Fruit fly (Drosophila melanogaster) whole organism, embryonic: Measurements from ENCODE around the gene CG43116.

ENCODE experiments used
- Asciz ChIP-seq: fragments of 200-800 bp; sonication (Bioruptor generic); optimal IDR thresholded peaks from 2 replicates; lab custom pipeline; 2017; ENCODE audit warnings: missing biosample characterization, mild to moderate bottlenecking, missing genetic modification characterization, missing genetic modification reagents
- CG10267 ChIP-seq: fragments of 200-800 bp; sonication (Bioruptor generic); optimal IDR thresholded peaks from 2 replicates; lab custom pipeline; 2018; ENCODE audit warnings: missing biosample characterization, mild to moderate bottlenecking, missing genetic modification characterization, moderate library complexity
- CG11456 ChIP-seq: fragments of 200-800 bp; sonication (Bioruptor generic); IDR thresholded peaks from 3 replicates; pipeline ENCODE4 v1.3.6; 2022; ENCODE audit warnings: missing biosample characterization, missing genetic modification characterization
- CG13296 ChIP-seq: fragments of 200-800 bp; sonication (Bioruptor generic); optimal IDR thresholded peaks from 3 replicates; lab custom pipeline; 2018; ENCODE audit warnings: missing biosample characterization, mild to moderate bottlenecking, missing genetic modification characterization
- CG16779 ChIP-seq: fragments of 200-800 bp; sonication (Bioruptor generic); IDR thresholded peaks from 2 replicates; pipeline ENCODE4 v1.3.6; 2022; ENCODE audit warnings: missing biosample characterization, missing genetic modification characterization
- CG18011 ChIP-seq: fragments of 200-800 bp; sonication (Bioruptor generic); optimal IDR thresholded peaks from 2 replicates; lab custom pipeline; 2017; ENCODE audit warnings: missing biosample characterization, missing genetic modification characterization, mild to moderate bottlenecking, moderate library complexity, missing genotype
- CG18619 ChIP-seq: fragments of 200-800 bp; sonication (Bioruptor generic); optimal IDR thresholded peaks from 3 replicates; lab custom pipeline; 2017; ENCODE audit warnings: missing biosample characterization, mild to moderate bottlenecking, missing genetic modification characterization
- CG2116 ChIP-seq: fragments of 200-800 bp; sonication (Bioruptor generic); optimal IDR thresholded peaks from 3 replicates; lab custom pipeline; 2018; ENCODE audit warnings: missing biosample characterization, mild to moderate bottlenecking, missing genetic modification characterization
- CG2199 ChIP-seq: fragments of 200-800 bp; sonication (Bioruptor generic); IDR thresholded peaks from 3 replicates; pipeline ENCODE4 v1.3.6; 2022; ENCODE audit warnings: missing biosample characterization, missing genetic modification characterization
- CG31365 ChIP-seq: fragments of 200-800 bp; sonication (Bioruptor generic); optimal IDR thresholded peaks from 2 replicates; lab custom pipeline; 2018; ENCODE audit warnings: missing biosample characterization, mild to moderate bottlenecking, missing genetic modification characterization
- CG31441 ChIP-seq: fragments of 200-800 bp; sonication (Bioruptor generic); IDR thresholded peaks from 2 replicates; pipeline ENCODE4 v1.3.6; 2022; ENCODE audit warnings: missing biosample characterization, missing genetic modification characterization
- CG32532 ChIP-seq: fragments of 200-800 bp; sonication (Bioruptor generic); IDR thresholded peaks from 2 replicates; pipeline ENCODE4 v1.3.6; 2022; ENCODE audit warnings: missing biosample characterization, missing genetic modification characterization
- CG33557 ChIP-seq: fragments of 200-800 bp; sonication (Bioruptor generic); optimal IDR thresholded peaks from 2 replicates; lab custom pipeline; 2019; ENCODE audit warnings: missing biosample characterization, mild to moderate bottlenecking, missing genetic modification characterization, moderate library complexity
- CG3407 ChIP-seq: fragments of 200-800 bp; sonication (Bioruptor generic); optimal IDR thresholded peaks from 2 replicates; lab custom pipeline; 2018; ENCODE audit warnings: missing biosample characterization, mild to moderate bottlenecking, missing genetic modification characterization
- CG34376 ChIP-seq: fragments of 200-800 bp; sonication (Bioruptor generic); optimal IDR thresholded peaks from 2 replicates; lab custom pipeline; 2018; ENCODE audit warnings: missing biosample characterization, mild to moderate bottlenecking, missing genetic modification characterization
- CG3995 ChIP-seq: fragments of 200-800 bp; sonication (Bioruptor generic); optimal IDR thresholded peaks from 3 replicates; lab custom pipeline; 2016; ENCODE audit warnings: missing biosample characterization, missing genetic modification characterization
- CG4328 ChIP-seq: fragments of 200-800 bp; sonication (Bioruptor generic); optimal IDR thresholded peaks from 3 replicates; lab custom pipeline; 2017; ENCODE audit warnings: missing biosample characterization, missing genetic modification reagents, missing genetic modification characterization
- CG4707 ChIP-seq: fragments of 200-800 bp; sonication (Bioruptor generic); optimal IDR thresholded peaks from 2 replicates; lab custom pipeline; 2018; ENCODE audit warnings: missing biosample characterization, mild to moderate bottlenecking, missing genetic modification characterization, moderate library complexity
- CG6175 ChIP-seq: fragments of 200-800 bp; sonication (Bioruptor generic); IDR thresholded peaks from 3 replicates; pipeline ENCODE4 v1.3.6; 2022; ENCODE audit warnings: missing biosample characterization, missing genetic modification characterization
- CG7357 ChIP-seq: fragments of 200-800 bp; sonication (Bioruptor generic); IDR thresholded peaks from 3 replicates; pipeline ENCODE4 v1.3.6; 2022; ENCODE audit warnings: missing biosample characterization, missing genetic modification characterization
- CG8281 ChIP-seq: fragments of 200-800 bp; sonication (Bioruptor generic); optimal IDR thresholded peaks from 2 replicates; lab custom pipeline; 2018; ENCODE audit warnings: missing biosample characterization, mild to moderate bottlenecking, missing genetic modification characterization, moderate library complexity
- CG9215 ChIP-seq: fragments of 200-800 bp; sonication (Bioruptor generic); IDR thresholded peaks from 2 replicates; pipeline ENCODE4 v1.3.6; 2022; ENCODE audit warnings: missing biosample characterization, missing genetic modification characterization
- CG9876 ChIP-seq: fragments of 200-800 bp; sonication (Bioruptor generic); optimal IDR thresholded peaks from 2 replicates; lab custom pipeline; 2016; ENCODE audit warnings: missing biosample characterization, missing genetic modification characterization
- Deaf1 ChIP-seq: fragments of 200-800 bp; optimal IDR thresholded peaks from 3 replicates; lab custom pipeline; 2019; ENCODE audit warnings: missing biosample characterization, mild to moderate bottlenecking, missing genetic modification characterization, moderate library complexity
- Dek ChIP-seq: fragments of 200-800 bp; sonication (Bioruptor generic); optimal IDR thresholded peaks from 3 replicates; lab custom pipeline; 2019; ENCODE audit warnings: missing biosample characterization, mild to moderate bottlenecking, missing genetic modification characterization, moderate library complexity
- Dfd ChIP-seq, 2 experiments: fragments of >200 bp; optimal IDR thresholded peaks; 2 replicates each; lab custom pipeline; 2017; ENCODE audit warnings: missing biosample characterization in 2 of 2, missing genetic modification characterization in 2 of 2
- Dip2 ChIP-seq: fragments of 200-800 bp; sonication (Bioruptor generic); IDR thresholded peaks from 2 replicates; pipeline ENCODE4 v1.3.6; 2022; ENCODE audit warnings: missing biosample characterization, missing genetic modification characterization
- Doc3 ChIP-seq: fragments of 200-800 bp; sonication (Bioruptor generic); IDR thresholded peaks from 3 replicates; pipeline ENCODE4 v1.3.6; 2022; ENCODE audit warnings: missing biosample characterization, missing genetic modification characterization; ENCODE audit not compliant: partially characterized antibody
- Drgx ChIP-seq: fragments of 200-800 bp; sonication (Bioruptor generic); IDR thresholded peaks from 2 replicates; pipeline ENCODE4 v1.3.6; 2022; ENCODE audit warnings: missing biosample characterization, missing genetic modification characterization
- ERR ChIP-seq: fragments of 200-800 bp; sonication (Bioruptor generic); optimal IDR thresholded peaks from 2 replicates; lab custom pipeline; 2016; ENCODE audit warnings: missing biosample characterization, missing genetic modification characterization
- Eip74EF ChIP-seq, 2 experiments: fragments of 200-800 bp in 1 of 2; fragments of >200 bp in 1 of 2; sonication (Bioruptor generic) in 1 of 2; optimal IDR thresholded peaks; 2 replicates each; lab custom pipeline; 2017 to 2019; ENCODE audit warnings: missing biosample characterization in 2 of 2, missing genetic modification characterization in 2 of 2, mild to moderate bottlenecking in 1 of 2, moderate library complexity in 1 of 2
- Fer3 ChIP-seq: fragments of 200-800 bp; sonication (Bioruptor generic); optimal IDR thresholded peaks from 2 replicates; lab custom pipeline; 2018; ENCODE audit warnings: missing biosample characterization, mild to moderate bottlenecking, missing genetic modification characterization, moderate library complexity
- Hey ChIP-seq: fragments of 200-800 bp; sonication (Bioruptor generic); optimal IDR thresholded peaks from 3 replicates; lab custom pipeline; 2018; ENCODE audit warnings: missing biosample characterization, mild to moderate bottlenecking, missing genetic modification characterization
- Max ChIP-seq: fragments of 200-800 bp; sonication (Bioruptor generic); optimal IDR thresholded peaks from 2 replicates; lab custom pipeline; 2016; ENCODE audit warnings: missing biosample characterization, mild to moderate bottlenecking, missing genetic modification characterization
- Meics ChIP-seq: fragments of 200-800 bp; sonication (Bioruptor generic); optimal IDR thresholded peaks from 2 replicates; lab custom pipeline; 2017; ENCODE audit warnings: missing biosample characterization, mild to moderate bottlenecking, missing genetic modification characterization
- Mrtf ChIP-seq: fragments of 200-800 bp; sonication (Bioruptor generic); IDR thresholded peaks from 3 replicates; pipeline ENCODE4 v1.3.6; 2022; ENCODE audit warnings: missing biosample characterization, missing genetic modification characterization
- Neu2 ChIP-seq: fragments of 200-800 bp; sonication (Bioruptor generic); optimal IDR thresholded peaks from 3 replicates; lab custom pipeline; 2016; ENCODE audit warnings: missing biosample characterization, missing genetic modification characterization, borderline replicate concordance
- Rx ChIP-seq: fragments of 200-800 bp; sonication (Bioruptor generic); IDR thresholded peaks from 2 replicates; pipeline ENCODE4 v1.3.6; 2022; ENCODE audit warnings: missing biosample characterization, missing genetic modification characterization
- dati ChIP-seq: fragments of 200-800 bp; sonication (Bioruptor generic); IDR thresholded peaks from 2 replicates; pipeline ENCODE4 v1.3.6; 2022; ENCODE audit warnings: missing biosample characterization, missing genetic modification characterization
- fru ChIP-seq: fragments of >200 bp; optimal IDR thresholded peaks from 2 replicates; lab custom pipeline; 2017
- gro ChIP-seq: fragments of 200-800 bp; sonication (Bioruptor generic); optimal IDR thresholded peaks from 2 replicates; lab custom pipeline; 2016; ENCODE audit warnings: missing biosample characterization, missing genetic modification characterization
- ken ChIP-seq: fragments of 200-800 bp; sonication (Bioruptor generic); IDR thresholded peaks from 3 replicates; pipeline ENCODE4 v1.3.6; 2022; ENCODE audit warnings: missing biosample characterization, missing genetic modification characterization
- knrl ChIP-seq: fragments of 200-800 bp; sonication (Bioruptor generic); IDR thresholded peaks from 3 replicates; pipeline ENCODE4 v1.3.6; 2022; ENCODE audit warnings: missing biosample characterization, missing genetic modification characterization; ENCODE audit not compliant: partially characterized antibody
- onecut ChIP-seq: fragments of 200-800 bp; sonication (Bioruptor generic); IDR thresholded peaks from 2 replicates; pipeline ENCODE4 v1.3.6; 2022; ENCODE audit warnings: missing biosample characterization, missing genetic modification characterization
- org-1 ChIP-seq: fragments of 200-800 bp; sonication (Bioruptor generic); optimal IDR thresholded peaks from 2 replicates; lab custom pipeline; 2017; ENCODE audit warnings: missing biosample characterization, missing genetic modification characterization
- sens ChIP-seq: fragments of 200-800 bp; sonication (Bioruptor generic); peaks from one replicate; lab custom pipeline; 2016; ENCODE audit warnings: missing biosample characterization, missing genetic modification characterization
- sr ChIP-seq: fragments of 200-800 bp; sonication (Bioruptor generic); IDR thresholded peaks from 3 replicates; pipeline ENCODE4 v1.3.6; 2022; ENCODE audit warnings: missing biosample characterization, missing genetic modification characterization
- tap ChIP-seq: fragments of 200-800 bp; optimal IDR thresholded peaks from 3 replicates; lab custom pipeline; 2019; ENCODE audit warnings: missing biosample characterization, mild to moderate bottlenecking, missing genetic modification characterization, moderate library complexity
- tx ChIP-seq: fragments of 200-800 bp; sonication (Bioruptor generic); optimal IDR thresholded peaks from 2 replicates; lab custom pipeline; 2016; ENCODE audit warnings: missing biosample characterization, missing genetic modification characterization
- z ChIP-seq: fragments of 200-800 bp; sonication (Bioruptor generic); IDR thresholded peaks from 3 replicates; pipeline ENCODE4 v1.3.6; 2022; ENCODE audit warnings: missing biosample characterization, missing genetic modification characterization

CG43116 gene

dm6 chr3R:25996197-25997005 is at the start of gene CG43116 (continued):
- TF ChIP-seq gro (GFP tag; lab: Kevin White, UChicago) (no peak), CG18011 (no peak), CG2116 (peak; percentile 60), onecut (GFP tag; lab: Robert Waterston, UW) (peak; percentile 84), CG31365 (tag; lab: Kevin White, UChicago) (no peak), Neu2 (GFP tag; lab: Kevin White, UChicago) (peak; percentile 8), Rx (peak; percentile 72), Doc3 (GFP tag; lab: Robert Waterston, UW) (no peak), CG6175 (GFP tag; lab: Robert Waterston, UW) (no peak), tx (peak; percentile 34), CG33557 (peak; percentile 97), CG4328 (peak; percentile 32), sr (GFP tag; lab: Robert Waterston, UW) (no peak; the same call in 2 of the 3 replicates), dati (GFP tag; lab: Robert Waterston, UW) (peak; percentile 65; the same call in 1 of the 2 replicates), CG8281 (tag; lab: Kevin White, UChicago) (peak; percentile 18), Asciz (GFP tag; lab: Kevin White, UChicago) (peak; percentile 84), knrl (GFP tag; lab: Robert Waterston, UW) (no peak), CG3995 (GFP tag; lab: Kevin White, UChicago) (no peak), ERR (GFP tag; lab: Kevin White, UChicago) (no peak), Fer3 (tag; lab: Kevin White, UChicago) (no peak), CG13296 (GFP tag; lab: Kevin White, UChicago) (no peak), CG10267 (tag; lab: Kevin White, UChicago) (peak; percentile 86), CG32532 (no peak), Max (GFP tag; lab: Kevin White, UChicago) (peak; percentile 81), Drgx (peak; percentile 83), CG34376 (GFP tag; lab: Kevin White, UChicago) (no peak), CG9876 (GFP tag; lab: Kevin White, UChicago) (no peak), Dek (no peak), org-1 (GFP tag; lab: Kevin White, UChicago) (peak; percentile 56), fru (lab: Kevin White, UChicago) (no peak), CG18619 (GFP tag; lab: Kevin White, UChicago) (peak; percentile 68), CG9215 (GFP tag; lab: Robert Waterston, UW) (peak; percentile 65), CG11456 (GFP tag; lab: Robert Waterston, UW) (peak; percentile 57; the same call in 1 of the 3 replicates), z (GFP tag; lab: Robert Waterston, UW) (peak; percentile 60; the same call in 1 of the 3 replicates), CG3407 (GFP tag; lab: Kevin White, UChicago) (peak; percentile 89), CG31441 (GFP tag; lab: Robert Waterston, UW) (no peak), Mrtf (GFP tag; lab: Robert Waterston, UW) (peak; percentile 54; the same call in 1 of the 3 replicates), ken (GFP tag; lab: Robert Waterston, UW) (peak; percentile 78), Dip2 (GFP tag; lab: Robert Waterston, UW) (no peak), Hey (tag; lab: Kevin White, UChicago) (no peak), CG16779 (GFP tag; lab: Robert Waterston, UW) (no peak), CG4707 (GFP tag; lab: Kevin White, UChicago) (peak; percentile 49), Eip74EF (GFP tag; optimal IDR thresholded peaks at IDR 0.05; lab: Kevin White, UChicago) (no peak), tap (tag; lab: Kevin White, UChicago) (peak; percentile 80), CG7357 (GFP tag; lab: Robert Waterston, UW) (peak; percentile 66; the same call in 2 of the 3 replicates), CG2199 (GFP tag; lab: Robert Waterston, UW) (no peak), sens (GFP tag; lab: Kevin White, UChicago) (peak; percentile 99), Meics (GFP tag; lab: Kevin White, UChicago) (no peak), Dfd (GFP tag; optimal IDR thresholded peaks at IDR 0.05; lab: Kevin White, UChicago) (no peak), Deaf1 (no peak)
